Worm (Caenorhabditis elegans) whole organism, L1 larva: Measurements from ENCODE around the gene prx-13.
A peak's percentile ranks its signal among the peaks of the same experiment; 100 is the strongest.

Experiments used
- C16A3.4 ChIP-seq: fragments of 150-350 bp; optimal IDR thresholded peaks from 2 replicates; lab custom pipeline; 2014; ENCODE audit warnings: missing biosample characterization, missing genetic modification characterization
- C34B4.2 ChIP-seq: sonication (generic microtip); optimal IDR thresholded peaks from 2 replicates; lab custom pipeline; 2017; ENCODE audit warnings: mild to moderate bottlenecking, missing genetic modification characterization, missing compliant biosample characterization
- Y116A8C.19 ChIP-seq: sonication (generic microtip); optimal IDR thresholded peaks from 2 replicates; lab custom pipeline; 2016; ENCODE audit warnings: missing compliant biosample characterization, missing genetic modification characterization, borderline replicate concordance
- aha-1 ChIP-seq: fragments of 150-350 bp; optimal IDR thresholded peaks from 2 replicates; lab custom pipeline; 2014; ENCODE audit warnings: missing biosample characterization, missing genetic modification characterization
- alr-1 ChIP-seq: fragments of 200-800 bp; sonication (Bioruptor generic); optimal IDR thresholded peaks from 2 replicates; lab custom pipeline; 2018; ENCODE audit warnings: borderline replicate concordance, mild to moderate bottlenecking, missing genetic modification characterization, missing compliant biosample characterization
- ama-1 ChIP-seq: fragments of 150-350 bp; optimal IDR thresholded peaks from 2 replicates; lab custom pipeline; 2014
- blmp-1 ChIP-seq: fragments of 150-350 bp; optimal IDR thresholded peaks from 2 replicates; lab custom pipeline; 2014; ENCODE audit warnings: missing biosample characterization, missing genetic modification characterization
- ceh-8 ChIP-seq: fragments of 200-800 bp; sonication (Bioruptor generic); optimal IDR thresholded peaks from 2 replicates; lab custom pipeline; 2018; ENCODE audit warnings: mild to moderate bottlenecking, missing genetic modification characterization, moderate library complexity, missing compliant biosample characterization
- ceh-88 ChIP-seq: fragments of 200-800 bp; sonication (Bioruptor generic); IDR thresholded peaks from 2 replicates; pipeline ENCODE4 v1.3.6; 2022; ENCODE audit warnings: missing genetic modification characterization, missing compliant biosample characterization
- ceh-90 ChIP-seq: sonication (generic microtip); optimal IDR thresholded peaks from 2 replicates; lab custom pipeline; 2016; ENCODE audit warnings: missing genetic modification characterization, missing compliant biosample characterization
- dpl-1 ChIP-seq, 3 experiments: fragments of 150-350 bp in 2 of 3; sonication (generic microtip) in 1 of 3; optimal IDR thresholded peaks; 2 replicates each; lab custom pipeline; 2014 to 2017; ENCODE audit warnings: missing biosample characterization in 3 of 3, missing genetic modification characterization in 3 of 3, missing genetic modification reagents in 3 of 3
- dsc-1 ChIP-seq: sonication (generic microtip); optimal IDR thresholded peaks from 2 replicates; lab custom pipeline; 2016; ENCODE audit warnings: mild to moderate bottlenecking, missing genetic modification characterization, missing compliant biosample characterization
- efl-3 ChIP-seq: fragments of 200-800 bp; sonication (Bioruptor generic); optimal IDR thresholded peaks from 2 replicates; lab custom pipeline; 2018; ENCODE audit warnings: mild to moderate bottlenecking, missing genetic modification characterization, missing compliant biosample characterization
- egl-13 ChIP-seq: sonication (generic microtip); optimal IDR thresholded peaks from 2 replicates; lab custom pipeline; 2016; ENCODE audit warnings: missing genotype, missing genetic modification reagents, missing genetic modification characterization, missing compliant biosample characterization
- elt-2 ChIP-seq: sonication (generic microtip); optimal IDR thresholded peaks from 2 replicates; lab custom pipeline; 2016; ENCODE audit warnings: missing genetic modification characterization, mild to moderate bottlenecking, inconsistent platforms, missing compliant biosample characterization, missing genetic modification reagents
- elt-3 ChIP-seq, 6 experiments: fragments of 150-350 bp in 1 of 6; sonication (generic microtip); optimal IDR thresholded peaks; 2 replicates each; lab custom pipeline; 2017 to 2018; ENCODE audit warnings: missing biosample characterization in 6 of 6, missing genetic modification characterization in 6 of 6, inconsistent platforms in 1 of 6
- ets-5 ChIP-seq: fragments of 200-800 bp; sonication (Bioruptor generic); IDR thresholded peaks from 2 replicates; pipeline ENCODE4 v1.3.6; 2022; ENCODE audit warnings: missing genetic modification characterization, missing compliant biosample characterization
- fkh-4 ChIP-seq: sonication (generic microtip); optimal IDR thresholded peaks from 2 replicates; lab custom pipeline; 2016; ENCODE audit warnings: missing compliant biosample characterization, missing genetic modification characterization, borderline replicate concordance
- fkh-8 ChIP-seq: sonication (generic microtip); optimal IDR thresholded peaks from 2 replicates; lab custom pipeline; 2016; ENCODE audit warnings: mild to moderate bottlenecking, missing genetic modification characterization, missing compliant biosample characterization
- fos-1 ChIP-seq: fragments of 150-350 bp; optimal IDR thresholded peaks from 2 replicates; lab custom pipeline; 2014; ENCODE audit warnings: missing biosample characterization, missing genetic modification characterization
- hlh-17 ChIP-seq: fragments of 200-800 bp; sonication (Bioruptor generic); optimal IDR thresholded peaks from 2 replicates; lab custom pipeline; 2018; ENCODE audit warnings: missing genetic modification characterization, mild to moderate bottlenecking, missing compliant biosample characterization, moderate library complexity, borderline replicate concordance
- irx-1 ChIP-seq: sonication (generic microtip); optimal IDR thresholded peaks from 2 replicates; lab custom pipeline; 2016; ENCODE audit warnings: missing genetic modification characterization, missing compliant biosample characterization
- lin-13 ChIP-seq: fragments of 150-350 bp; optimal IDR thresholded peaks from 2 replicates; lab custom pipeline; 2014; ENCODE audit warnings: missing biosample characterization, missing genetic modification reagents, missing genetic modification characterization
- lin-14 ChIP-seq: fragments of 200-800 bp; sonication (Bioruptor generic); optimal IDR thresholded peaks from 2 replicates; lab custom pipeline; 2018; ENCODE audit warnings: mild to moderate bottlenecking, missing genetic modification characterization, moderate library complexity, missing compliant biosample characterization
- lin-15B ChIP-seq: fragments of 150-350 bp; sonication (generic microtip); optimal IDR thresholded peaks from 3 replicates; lab custom pipeline; 2014; ENCODE audit warnings: missing biosample characterization, missing genetic modification characterization
- lin-35 ChIP-seq, 2 experiments: fragments of 150-350 bp; optimal IDR thresholded peaks; 2 replicates each; lab custom pipeline; 2014; ENCODE audit warnings: missing biosample characterization in 2 of 2, missing genetic modification characterization in 2 of 2, missing genetic modification reagents in 2 of 2
- lin-39 ChIP-seq: fragments of 150-350 bp; optimal IDR thresholded peaks from 2 replicates; lab custom pipeline; 2014; ENCODE audit warnings: missing biosample characterization, missing genetic modification reagents, missing genetic modification characterization
- lir-3 ChIP-seq: sonication (generic microtip); optimal IDR thresholded peaks from 2 replicates; lab custom pipeline; 2016; ENCODE audit warnings: mild to moderate bottlenecking, missing genetic modification characterization, moderate library complexity, missing compliant biosample characterization; ENCODE audit not compliant: poor library complexity
- mab-9 ChIP-seq: fragments of 200-800 bp; sonication (Bioruptor generic); IDR thresholded peaks from 2 replicates; pipeline ENCODE4 v1.3.6; 2022; ENCODE audit warnings: missing genetic modification reagents, missing genetic modification characterization, missing compliant biosample characterization
- mep-1 ChIP-seq: fragments of 150-350 bp; optimal IDR thresholded peaks from 2 replicates; lab custom pipeline; 2014; ENCODE audit warnings: missing biosample characterization, missing genetic modification characterization
- nhr-11 ChIP-seq: fragments of 150-350 bp; optimal IDR thresholded peaks from 2 replicates; lab custom pipeline; 2014; ENCODE audit warnings: missing biosample characterization, missing genetic modification characterization
- nhr-19 ChIP-seq: fragments of 200-800 bp; sonication (Bioruptor generic); conservative IDR thresholded peaks from 2 replicates; pipeline ENCODE4 v1.3.6; 2022; ENCODE audit warnings: missing genetic modification characterization, missing compliant biosample characterization
- nhr-71 ChIP-seq: sonication (generic microtip); optimal IDR thresholded peaks from 2 replicates; lab custom pipeline; 2016; ENCODE audit warnings: mild to moderate bottlenecking, missing genetic modification characterization, moderate library complexity, missing compliant biosample characterization
- nhr-84 ChIP-seq: sonication (generic microtip); optimal IDR thresholded peaks from 2 replicates; lab custom pipeline; 2017; ENCODE audit warnings: missing biosample characterization, missing genetic modification characterization
- nhr-85 ChIP-seq: sonication (generic microtip); peaks from one replicate; lab custom pipeline; 2016; ENCODE audit warnings: missing genetic modification characterization, inconsistent platforms, missing compliant biosample characterization
- nhr-90 ChIP-seq: sonication (generic microtip); optimal IDR thresholded peaks from 2 replicates; lab custom pipeline; 2016; ENCODE audit warnings: mild to moderate bottlenecking, missing genetic modification characterization, missing compliant biosample characterization; ENCODE audit not compliant: poor library complexity
- pqm-1 ChIP-seq: sonication (generic microtip); optimal IDR thresholded peaks from 3 replicates; lab custom pipeline; 2017; ENCODE audit warnings: missing biosample characterization, missing genetic modification characterization
- skn-1 ChIP-seq: fragments of 150-350 bp; optimal IDR thresholded peaks from 2 replicates; lab custom pipeline; 2014; ENCODE audit warnings: missing biosample characterization, missing genetic modification characterization
- snpc-4 ChIP-seq: fragments of 150-350 bp; optimal IDR thresholded peaks from 2 replicates; lab custom pipeline; 2014; ENCODE audit warnings: missing biosample characterization, missing genetic modification characterization
- snu-23 ChIP-seq: sonication (generic microtip); optimal IDR thresholded peaks from 2 replicates; lab custom pipeline; 2016; ENCODE audit warnings: missing genetic modification characterization, missing compliant biosample characterization
- sox-4 ChIP-seq: sonication (generic microtip); optimal IDR thresholded peaks from 2 replicates; lab custom pipeline; 2016; ENCODE audit warnings: missing genetic modification characterization, missing compliant biosample characterization
- sptf-1 ChIP-seq: fragments of 150-350 bp; optimal IDR thresholded peaks from 2 replicates; lab custom pipeline; 2014; ENCODE audit warnings: missing biosample characterization, missing genetic modification characterization
- sup-37 ChIP-seq: fragments of 200-800 bp; sonication (Bioruptor generic); optimal IDR thresholded peaks from 2 replicates; lab custom pipeline; 2018; ENCODE audit warnings: mild to moderate bottlenecking, missing genetic modification characterization, missing compliant biosample characterization
- swsn-7 ChIP-seq: sonication (generic microtip); optimal IDR thresholded peaks from 2 replicates; lab custom pipeline; 2016; ENCODE audit warnings: missing genetic modification characterization, missing compliant biosample characterization
- tbx-2 ChIP-seq: sonication (generic microtip); optimal IDR thresholded peaks from 2 replicates; lab custom pipeline; 2016; ENCODE audit warnings: missing genetic modification characterization, missing compliant biosample characterization
- tlp-1 ChIP-seq: fragments of 150-350 bp; optimal IDR thresholded peaks from 2 replicates; lab custom pipeline; 2014; ENCODE audit warnings: missing biosample characterization, missing genetic modification characterization
- unc-130 ChIP-seq: fragments of 150-350 bp; optimal IDR thresholded peaks from 2 replicates; lab custom pipeline; 2017; ENCODE audit warnings: missing biosample characterization, missing genetic modification characterization, inconsistent platforms
- unc-98 ChIP-seq: fragments of 200-800 bp; sonication (Bioruptor generic); IDR thresholded peaks from 2 replicates; pipeline ENCODE4 v1.3.6; 2022; ENCODE audit warnings: missing genetic modification characterization, missing compliant biosample characterization
- vab-15 ChIP-seq: sonication (generic microtip); optimal IDR thresholded peaks from 2 replicates; lab custom pipeline; 2017; ENCODE audit warnings: missing genotype, mild to moderate bottlenecking, missing genetic modification characterization, missing compliant biosample characterization
- xbp-1 ChIP-seq: sonication (generic microtip); optimal IDR thresholded peaks from 2 replicates; lab custom pipeline; 2016; ENCODE audit warnings: missing genetic modification characterization, missing compliant biosample characterization
- zag-1 ChIP-seq: fragments of 150-350 bp; optimal IDR thresholded peaks from 2 replicates; lab custom pipeline; 2014; ENCODE audit warnings: missing biosample characterization, missing genetic modification characterization
- zip-4 ChIP-seq: fragments of 200-800 bp; sonication (Bioruptor generic); optimal IDR thresholded peaks from 2 replicates; lab custom pipeline; 2018; ENCODE audit warnings: mild to moderate bottlenecking, missing genetic modification characterization, moderate library complexity, missing compliant biosample characterization
- ztf-11 ChIP-seq, 2 experiments: sonication (generic microtip); optimal IDR thresholded peaks; 2 replicates each; lab custom pipeline; 2016 to 2017; ENCODE audit warnings: missing genetic modification characterization in 2 of 2, missing biosample characterization in 1 of 2, missing compliant biosample characterization in 1 of 2
- ztf-4 ChIP-seq: fragments of 150-350 bp; optimal IDR thresholded peaks from 2 replicates; lab custom pipeline; 2014; ENCODE audit warnings: missing biosample characterization, missing genetic modification characterization

Gene prx-13

ce11 chrII:7283063-7283462 is 31.2 kb upstream of the prx-13 start (continued):
- TF ChIP-seq elt-3 (tag; optimal IDR thresholded peaks at IDR 0.05; lab: Kevin White, UChicago) (no peak), sup-37 (GFP tag; lab: Kevin White, UChicago) (no peak), unc-130 (tag; lab: Kevin White, UChicago) (no peak), snpc-4 (no peak), mab-9 (GFP tag; lab: Robert Waterston, UW) (no peak), nhr-71 (peak; percentile 39), tlp-1 (tag; lab: Kevin White, UChicago) (no peak), hlh-17 (GFP tag; lab: Kevin White, UChicago) (no peak), vab-15 (no peak), blmp-1 (tag; lab: Kevin White, UChicago) (no peak), zag-1 (tag; lab: Kevin White, UChicago) (no peak), xbp-1 (tag; lab: Kevin White, UChicago) (no peak), ceh-90 (no peak), lin-35 (GFP tag; optimal IDR thresholded peaks at IDR 0.05; lab: Kevin White, UChicago) (no peak), nhr-90 (tag; lab: Kevin White, UChicago) (no peak), irx-1 (tag; lab: Kevin White, UChicago) (no peak), lin-39 (tag; lab: Kevin White, UChicago) (no peak), nhr-84 (tag; lab: Kevin White, UChicago) (no peak), aha-1 (tag; lab: Kevin White, UChicago) (no peak), egl-13 (tag; lab: Kevin White, UChicago) (peak; percentile 33), Y116A8C.19 (tag; lab: Kevin White, UChicago) (no peak), zip-4 (GFP tag; lab: Kevin White, UChicago) (no peak), C34B4.2 (tag; lab: Kevin White, UChicago) (no peak), swsn-7 (no peak), C16A3.4 (tag; lab: Kevin White, UChicago) (no peak), snu-23 (no peak), ets-5 (GFP tag; lab: Robert Waterston, UW) (no peak), alr-1 (tag; lab: Kevin White, UChicago) (no peak), skn-1 (tag; lab: Kevin White, UChicago) (no peak), nhr-11 (tag; lab: Kevin White, UChicago) (peak; percentile 16), dsc-1 (tag; lab: Kevin White, UChicago) (peak; percentile 99), nhr-19 (GFP tag; lab: Robert Waterston, UW) (no peak), lin-15B (tag; lab: Kevin White, UChicago) (no peak), ceh-8 (GFP tag; lab: Kevin White, UChicago) (no peak), ztf-11 (tag; optimal IDR thresholded peaks at IDR 0.05; lab: Kevin White, UChicago) (no peak), ztf-4 (tag; lab: Kevin White, UChicago) (no peak), lir-3 (tag; lab: Kevin White, UChicago) (peak; percentile 22), nhr-85 (tag; lab: Kevin White, UChicago) (no peak), sox-4 (tag; lab: Kevin White, UChicago) (peak; percentile 70), unc-98 (GFP tag; lab: Robert Waterston, UW) (no peak), fos-1 (tag; lab: Kevin White, UChicago) (no peak), lin-13 (no peak), mep-1 (tag; lab: Kevin White, UChicago) (no peak), lin-14 (no peak), sptf-1 (tag; lab: Kevin White, UChicago) (no peak), ama-1 (lab: Kevin White, UChicago) (no peak), ceh-88 (GFP tag; lab: Robert Waterston, UW) (no peak), dpl-1 (GFP tag; optimal IDR thresholded peaks at IDR 0.05; lab: Kevin White, UChicago) (no peak), fkh-8 (tag; lab: Kevin White, UChicago) (peak; percentile 29), elt-2 (no peak), tbx-2 (tag; lab: Kevin White, UChicago) (no peak), efl-3 (GFP tag; lab: Kevin White, UChicago) (no peak), fkh-4 (tag; lab: Kevin White, UChicago) (peak; percentile 56), pqm-1 (tag; lab: Kevin White, UChicago) (no peak)
